Fruit fly (Drosophila melanogaster) whole organism, embryonic: ENCODE measurements around the gene Os-C.

ENCODE experiments used
- CG10543 ChIP-seq: fragments of 200-800 bp; sonication (Bioruptor generic); optimal IDR thresholded peaks from 3 replicates; lab custom pipeline; 2017; ENCODE audit warnings: missing biosample characterization, mild to moderate bottlenecking, missing genetic modification characterization, moderate library complexity
- CG10654 ChIP-seq: fragments of 200-800 bp; sonication (Bioruptor generic); optimal IDR thresholded peaks from 2 replicates; lab custom pipeline; 2016; ENCODE audit warnings: missing biosample characterization, missing genetic modification characterization
- CG11560 ChIP-seq: fragments of 200-800 bp; sonication (Bioruptor generic); IDR thresholded peaks from 3 replicates; pipeline ENCODE4 v1.3.6; 2022; ENCODE audit warnings: missing biosample characterization, missing genetic modification characterization
- CG11695 ChIP-seq: fragments of 200-800 bp; sonication (Bioruptor generic); IDR thresholded peaks from 3 replicates; pipeline ENCODE4 v1.3.6; 2022; ENCODE audit warnings: missing biosample characterization, missing genetic modification characterization
- CG15011 ChIP-seq: fragments of 200-800 bp; sonication (Bioruptor generic); optimal IDR thresholded peaks from 3 replicates; lab custom pipeline; 2018; ENCODE audit warnings: missing biosample characterization, mild to moderate bottlenecking, missing genetic modification characterization
- CG15479 ChIP-seq: fragments of 200-800 bp; sonication (Bioruptor generic); optimal IDR thresholded peaks from 3 replicates; lab custom pipeline; 2019; ENCODE audit warnings: missing biosample characterization, mild to moderate bottlenecking, missing genetic modification characterization, moderate library complexity
- CG32772 ChIP-seq: fragments of 200-800 bp; sonication (Bioruptor generic); IDR thresholded peaks from 2 replicates; pipeline ENCODE4 v1.3.6; 2022; ENCODE audit warnings: missing biosample characterization, missing genetic modification characterization
- CG7372 ChIP-seq: fragments of 200-800 bp; sonication (Bioruptor generic); IDR thresholded peaks from 2 replicates; pipeline ENCODE4 v1.3.6; 2022; ENCODE audit warnings: missing biosample characterization, missing genetic modification characterization
- CG8281 ChIP-seq: fragments of 200-800 bp; sonication (Bioruptor generic); optimal IDR thresholded peaks from 2 replicates; lab custom pipeline; 2018; ENCODE audit warnings: missing biosample characterization, mild to moderate bottlenecking, missing genetic modification characterization, moderate library complexity
- CG9215 ChIP-seq: fragments of 200-800 bp; sonication (Bioruptor generic); IDR thresholded peaks from 2 replicates; pipeline ENCODE4 v1.3.6; 2022; ENCODE audit warnings: missing biosample characterization, missing genetic modification characterization
- D ChIP-seq, 2 experiments: fragments of 200-800 bp in 1 of 2; fragments of >200 bp in 1 of 2; sonication (Bioruptor generic) in 1 of 2; optimal IDR thresholded peaks; 2 replicates in 1 of 2; 3 replicates in 1 of 2; lab custom pipeline; 2017; ENCODE audit warnings: mild to moderate bottlenecking in 1 of 2, missing biosample characterization in 1 of 2, missing genetic modification characterization in 1 of 2, missing genetic modification reagents in 1 of 2
- Deaf1 ChIP-seq: fragments of 200-800 bp; optimal IDR thresholded peaks from 3 replicates; lab custom pipeline; 2019; ENCODE audit warnings: missing biosample characterization, mild to moderate bottlenecking, missing genetic modification characterization, moderate library complexity
- Dek ChIP-seq: fragments of 200-800 bp; sonication (Bioruptor generic); optimal IDR thresholded peaks from 3 replicates; lab custom pipeline; 2019; ENCODE audit warnings: missing biosample characterization, mild to moderate bottlenecking, missing genetic modification characterization, moderate library complexity
- Dfd ChIP-seq, 2 experiments: fragments of >200 bp; optimal IDR thresholded peaks; 2 replicates each; lab custom pipeline; 2017; ENCODE audit warnings: missing biosample characterization in 2 of 2, missing genetic modification characterization in 2 of 2
- Fer3 ChIP-seq: fragments of 200-800 bp; sonication (Bioruptor generic); optimal IDR thresholded peaks from 2 replicates; lab custom pipeline; 2018; ENCODE audit warnings: missing biosample characterization, mild to moderate bottlenecking, missing genetic modification characterization, moderate library complexity
- HLH54F ChIP-seq: fragments of 200-800 bp; sonication (Bioruptor generic); optimal IDR thresholded peaks from 3 replicates; lab custom pipeline; 2016; ENCODE audit warnings: missing biosample characterization, missing genetic modification characterization
- HmgZ ChIP-seq: fragments of 200-800 bp; sonication (Bioruptor generic); optimal IDR thresholded peaks from 2 replicates; lab custom pipeline; 2018; ENCODE audit warnings: missing biosample characterization, mild to moderate bottlenecking, missing genetic modification characterization
- Hmx ChIP-seq: fragments of 200-800 bp; sonication (Bioruptor generic); optimal IDR thresholded peaks from 2 replicates; lab custom pipeline; 2016; ENCODE audit warnings: missing biosample characterization, missing genetic modification characterization
- MESR4 ChIP-seq: fragments of 200-800 bp; sonication (Bioruptor generic); optimal IDR thresholded peaks from 2 replicates; lab custom pipeline; 2018; ENCODE audit warnings: missing biosample characterization, mild to moderate bottlenecking, missing genetic modification characterization, moderate library complexity
- Max ChIP-seq: fragments of 200-800 bp; sonication (Bioruptor generic); optimal IDR thresholded peaks from 2 replicates; lab custom pipeline; 2016; ENCODE audit warnings: missing biosample characterization, mild to moderate bottlenecking, missing genetic modification characterization
- Poxn ChIP-seq: fragments of 200-800 bp; sonication (Bioruptor generic); IDR thresholded peaks from 2 replicates; pipeline ENCODE4 v1.3.6; 2022; ENCODE audit warnings: missing biosample characterization, missing genetic modification characterization
- Ptx1 ChIP-seq: fragments of 200-800 bp; sonication (Bioruptor generic); IDR thresholded peaks from 2 replicates; pipeline ENCODE4 v1.3.6; 2022; ENCODE audit warnings: missing biosample characterization, missing genetic modification characterization
- Scr ChIP-seq: fragments of 200-800 bp; sonication (Bioruptor generic); IDR thresholded peaks from 2 replicates; pipeline ENCODE4 v1.3.6; 2022; ENCODE audit warnings: missing biosample characterization, missing genetic modification characterization; ENCODE audit not compliant: partially characterized antibody
- Sry-β ChIP-seq: fragments of 200-800 bp; sonication (Bioruptor generic); optimal IDR thresholded peaks from 2 replicates; lab custom pipeline; 2018; ENCODE audit warnings: missing biosample characterization, mild to moderate bottlenecking, missing genetic modification characterization, moderate library complexity
- TFAM ChIP-seq: fragments of 200-800 bp; sonication (Bioruptor generic); optimal IDR thresholded peaks from 2 replicates; lab custom pipeline; 2017; ENCODE audit warnings: missing biosample characterization, missing genetic modification characterization, inconsistent platforms
- Tbp ChIP-seq: fragments of >200 bp; optimal IDR thresholded peaks from 2 replicates; lab custom pipeline; 2018; ENCODE audit warnings: missing biosample characterization, missing genetic modification characterization
- Usf ChIP-seq: fragments of 200-800 bp; sonication (Bioruptor generic); optimal IDR thresholded peaks from 2 replicates; lab custom pipeline; 2017; ENCODE audit warnings: missing genotype, missing biosample characterization, missing genetic modification characterization
- Xbp1 ChIP-seq: fragments of 200-800 bp; sonication (Bioruptor generic); optimal IDR thresholded peaks from 3 replicates; lab custom pipeline; 2016; ENCODE audit warnings: missing biosample characterization, mild to moderate bottlenecking, missing genetic modification characterization
- bcd ChIP-seq: fragments of 200-800 bp; sonication (Bioruptor generic); optimal IDR thresholded peaks from 2 replicates; lab custom pipeline; 2017; ENCODE audit warnings: missing biosample characterization, mild to moderate bottlenecking, missing genetic modification characterization
- chm ChIP-seq: fragments of 200-800 bp; sonication (Bioruptor generic); IDR thresholded peaks from 2 replicates; pipeline ENCODE4 v1.3.6; 2022; ENCODE audit warnings: missing biosample characterization, missing genetic modification characterization
- disco-r ChIP-seq: fragments of 200-800 bp; sonication (Bioruptor generic); optimal IDR thresholded peaks from 2 replicates; lab custom pipeline; 2016; ENCODE audit warnings: missing biosample characterization, missing genetic modification characterization
- dm ChIP-seq: fragments of 200-800 bp; sonication (Bioruptor generic); optimal IDR thresholded peaks from 3 replicates; lab custom pipeline; 2016; ENCODE audit warnings: missing biosample characterization, missing genetic modification characterization
- grn ChIP-seq: fragments of 200-800 bp; sonication (Bioruptor generic); optimal IDR thresholded peaks from 3 replicates; lab custom pipeline; 2017; ENCODE audit warnings: missing biosample characterization, missing genetic modification characterization
- her ChIP-seq: fragments of 200-800 bp; sonication (Bioruptor generic); optimal IDR thresholded peaks from 2 replicates; lab custom pipeline; 2016; ENCODE audit warnings: missing biosample characterization, missing genetic modification characterization
- mirr ChIP-seq: fragments of 200-800 bp; sonication (Bioruptor generic); optimal IDR thresholded peaks from 3 replicates; lab custom pipeline; 2018; ENCODE audit warnings: missing biosample characterization, mild to moderate bottlenecking, missing genetic modification characterization
- nerfin-2 ChIP-seq: fragments of 200-800 bp; sonication (Bioruptor generic); IDR thresholded peaks from 2 replicates; pipeline ENCODE4 v1.3.6; 2022; ENCODE audit warnings: missing biosample characterization, missing genetic modification characterization; ENCODE audit not compliant: partially characterized antibody
- peb ChIP-seq: fragments of 200-800 bp; sonication (Bioruptor generic); IDR thresholded peaks from 2 replicates; pipeline ENCODE4 v1.3.6; 2022; ENCODE audit warnings: missing biosample characterization, missing genetic modification characterization
- pnt ChIP-seq: fragments of 200-800 bp; sonication (Bioruptor generic); optimal IDR thresholded peaks from 3 replicates; lab custom pipeline; 2016; ENCODE audit warnings: missing biosample characterization, missing genetic modification characterization
- ranshi ChIP-seq: fragments of 200-800 bp; sonication (Bioruptor generic); IDR thresholded peaks from 2 replicates; pipeline ENCODE4 v1.3.6; 2022; ENCODE audit warnings: missing biosample characterization, missing genetic modification characterization
- sc ChIP-seq, 3 experiments: fragments of >200 bp in 2 of 3; fragments of 200-800 bp in 1 of 3; sonication (Bioruptor generic) in 1 of 3; optimal IDR thresholded peaks; 2 replicates in 2 of 3; 3 replicates in 1 of 3; lab custom pipeline; 2017; ENCODE audit warnings: mild to moderate bottlenecking in 1 of 3, missing biosample characterization in 1 of 3, missing genetic modification characterization in 1 of 3, missing genetic modification reagents in 1 of 3
- slou ChIP-seq: fragments of 200-800 bp; sonication (Bioruptor generic); optimal IDR thresholded peaks from 3 replicates; lab custom pipeline; 2016; ENCODE audit warnings: missing biosample characterization, missing genetic modification characterization
- sug ChIP-seq: fragments of 200-800 bp; optimal IDR thresholded peaks from 2 replicates; lab custom pipeline; 2019; ENCODE audit warnings: missing biosample characterization, mild to moderate bottlenecking, missing genetic modification characterization, moderate library complexity
- tll ChIP-seq, 2 experiments: fragments of 200-800 bp in 1 of 2; fragments of >200 bp in 1 of 2; sonication (Bioruptor generic) in 1 of 2; optimal IDR thresholded peaks; 2 replicates each; lab custom pipeline; 2017 to 2019; ENCODE audit warnings: missing biosample characterization in 2 of 2, missing genetic modification characterization in 2 of 2, mild to moderate bottlenecking in 1 of 2, moderate library complexity in 1 of 2
- tna ChIP-seq: fragments of 200-800 bp; sonication (Bioruptor generic); IDR thresholded peaks from 2 replicates; pipeline ENCODE4 v1.3.6; 2022; ENCODE audit warnings: missing biosample characterization, missing genetic modification characterization; ENCODE audit not compliant: partially characterized antibody
- trh ChIP-seq: fragments of 200-800 bp; sonication (Bioruptor generic); optimal IDR thresholded peaks from 2 replicates; lab custom pipeline; 2016; ENCODE audit warnings: missing biosample characterization, missing genetic modification characterization
- ttk ChIP-seq: fragments of 200-800 bp; sonication (Bioruptor generic); IDR thresholded peaks from 2 replicates; pipeline ENCODE4 v2.1.2; 2022; ENCODE audit warnings: missing biosample characterization, missing genetic modification characterization
- tx ChIP-seq: fragments of 200-800 bp; sonication (Bioruptor generic); optimal IDR thresholded peaks from 2 replicates; lab custom pipeline; 2016; ENCODE audit warnings: missing biosample characterization, missing genetic modification characterization
- vnd ChIP-seq: fragments of 200-800 bp; sonication (Bioruptor generic); IDR thresholded peaks from 3 replicates; pipeline ENCODE4 v1.3.6; 2022; ENCODE audit warnings: missing biosample characterization, missing genetic modification characterization; ENCODE audit not compliant: partially characterized antibody
- wek ChIP-seq: fragments of 200-800 bp; sonication (Bioruptor generic); optimal IDR thresholded peaks from 3 replicates; lab custom pipeline; 2018; ENCODE audit warnings: missing biosample characterization, mild to moderate bottlenecking, missing genetic modification characterization, moderate library complexity

The Os-C gene

dm6 chr3R:8001074-8001669, 22.4 kb downstream of the Os-C start, which contains the start of the genes Kmn2 and CG2698 (continued):
- peak; percentile 87 for TF ChIP-seq slou (GFP tag; lab: Kevin White, UChicago)
- peak; percentile 97 for TF ChIP-seq CG9215
- peak; percentile 97 for TF ChIP-seq ranshi (GFP tag; lab: Robert Waterston, UW)
- peak; percentile 98 for TF ChIP-seq chm (GFP tag; lab: Robert Waterston, UW)
- TF ChIP-seq bcd (GFP tag; lab: Kevin White, UChicago), result peak; percentile 96
- peak; percentile 98 for TF ChIP-seq ttk (GFP tag; lab: Robert Waterston, UW)
- no peak for TF ChIP-seq TFAM (GFP tag; lab: Kevin White, UChicago)
- peak; percentile 73 for TF ChIP-seq tx (GFP tag; lab: Kevin White, UChicago)
- peak; percentile 92 for TF ChIP-seq CG11560 (tag; lab: Robert Waterston, UW)
- TF ChIP-seq HLH54F (GFP tag; lab: Kevin White, UChicago), result peak; percentile 82
- peak; percentile 97 for TF ChIP-seq Xbp1
- no peak for TF ChIP-seq sc (optimal IDR thresholded peaks at IDR 0.05; lab: Kevin White, UChicago)
- TF ChIP-seq sc (GFP tag; optimal IDR thresholded peaks at IDR 0.05; lab: Kevin White, UChicago), result peak; percentile 91
- peak; percentile 95 for TF ChIP-seq CG11695
- peak; percentile 91 for TF ChIP-seq trh (GFP tag; lab: Kevin White, UChicago)
- no peak for TF ChIP-seq MESR4
- TF ChIP-seq grn (GFP tag; lab: Kevin White, UChicago), result peak; percentile 53
- TF ChIP-seq pnt, result peak; percentile 81
- TF ChIP-seq Fer3 (tag; lab: Kevin White, UChicago), result peak; percentile 96
- TF ChIP-seq Dfd (GFP tag; optimal IDR thresholded peaks at IDR 0.05; lab: Kevin White, UChicago), result no peak
- peak; percentile 68 for TF ChIP-seq Hmx (GFP tag; lab: Kevin White, UChicago)
- peak; percentile 96 for TF ChIP-seq Max (GFP tag; lab: Kevin White, UChicago)
- TF ChIP-seq peb, result peak; percentile 95
- peak; percentile 97 for TF ChIP-seq CG7372 (GFP tag; lab: Robert Waterston, UW)
- TF ChIP-seq HmgZ (tag; lab: Kevin White, UChicago), result peak; percentile 96
- no peak; the same call in 1 of the 2 replicates for TF ChIP-seq tna (GFP tag; lab: Robert Waterston, UW)
- TF ChIP-seq sug (tag; lab: Kevin White, UChicago), result peak; percentile 92
- TF ChIP-seq Usf (GFP tag; lab: Kevin White, UChicago), result peak; percentile 91
- TF ChIP-seq Ptx1 (GFP tag; lab: Robert Waterston, UW), result peak; percentile 99
- peak; percentile 83 for TF ChIP-seq CG8281
- peak; percentile 98 for TF ChIP-seq CG32772 (GFP tag; lab: Robert Waterston, UW)
- peak; percentile 78 for TF ChIP-seq mirr (GFP tag; lab: Kevin White, UChicago)
- no peak for TF ChIP-seq D (optimal IDR thresholded peaks at IDR 0.05; lab: Kevin White, UChicago)
- peak; percentile 91 for TF ChIP-seq D (GFP tag; optimal IDR thresholded peaks at IDR 0.05; lab: Kevin White, UChicago)
- peak; percentile 95 for TF ChIP-seq Dek (tag; lab: Kevin White, UChicago)
- TF ChIP-seq dm (GFP tag; lab: Kevin White, UChicago), result peak; percentile 71
- peak; percentile 96 for TF ChIP-seq CG10654
- 0 out of 3 replicates have a peak, but pooled peaks have one; percentile 48 for TF ChIP-seq vnd (GFP tag; lab: Robert Waterston, UW)
- no peak for TF ChIP-seq Tbp (GFP tag; lab: Kevin White, UChicago)
- peak; percentile 73 for TF ChIP-seq Deaf1
- TF ChIP-seq her, result peak; percentile 10
- TF ChIP-seq tll (GFP tag; optimal IDR thresholded peaks at IDR 0.05; lab: Kevin White, UChicago), result peak; percentile 37 to 41
- peak; percentile 40 for TF ChIP-seq Sry-β (GFP tag; lab: Kevin White, UChicago)
- peak; percentile 95 for TF ChIP-seq CG10543 (GFP tag; lab: Kevin White, UChicago)
- TF ChIP-seq Scr (GFP tag; lab: Robert Waterston, UW), result peak; percentile 75
- TF ChIP-seq CG15479 (GFP tag; lab: Kevin White, UChicago), result no peak
- peak; percentile 56 for TF ChIP-seq nerfin-2
- peak; percentile 92 for TF ChIP-seq Poxn (GFP tag; lab: Robert Waterston, UW)
- peak; percentile 51 for TF ChIP-seq disco-r
- TF ChIP-seq CG15011 (GFP tag; lab: Kevin White, UChicago), result peak; percentile 86
- TF ChIP-seq wek, result peak; percentile 44
